Fruit fly (Drosophila melanogaster): ENCODE measurements around the gene Nelf-A.

DNA sequence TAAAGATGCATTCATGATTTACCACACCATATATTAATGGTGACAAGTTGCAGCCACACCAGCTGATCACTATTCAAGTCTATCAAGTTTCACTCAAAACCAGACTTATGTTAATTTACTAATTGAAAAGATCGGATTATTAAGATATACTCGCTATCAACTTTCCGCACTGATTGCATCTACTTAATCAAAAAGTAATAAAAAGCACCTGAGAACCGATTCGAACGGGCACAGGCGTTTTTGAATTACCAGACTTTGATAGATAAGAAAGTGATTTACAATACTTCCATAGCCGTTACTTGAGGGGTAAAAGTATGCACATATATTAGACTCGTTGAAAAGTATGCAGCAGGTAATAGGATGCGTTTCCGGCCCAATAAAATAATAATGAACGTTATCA, 17.8 kb downstream of the Nelf-A start:
- no peak for TF ChIP-seq Ets98B (GFP tag; IDR thresholded peaks at IDR 0.05)
- TF ChIP-seq Snoo (tag; optimal IDR thresholded peaks at IDR 0.05), result no peak
- TF ChIP-seq D1 (tag; optimal IDR thresholded peaks at IDR 0.05), result no peak
- no peak for TF ChIP-seq EcR (GFP tag; optimal IDR thresholded peaks at IDR 0.05)
- no peak for TF ChIP-seq rn (GFP tag; IDR thresholded peaks at IDR 0.05)
- TF ChIP-seq CG17806 (tag; optimal IDR thresholded peaks at IDR 0.05), result no peak
- TF ChIP-seq gl (tag; optimal IDR thresholded peaks at IDR 0.05), result no peak
- TF ChIP-seq CG10348 (GFP tag; IDR thresholded peaks at IDR 0.05), result no peak
- TF ChIP-seq CG8301 (tag; optimal IDR thresholded peaks at IDR 0.05), result no peak
- no peak for TF ChIP-seq CG9948 (tag; optimal IDR thresholded peaks at IDR 0.05)
- no peak for TF ChIP-seq CG4496 (GFP tag; IDR thresholded peaks at IDR 0.05)
- TF ChIP-seq Pif1B (GFP tag; optimal IDR thresholded peaks at IDR 0.05), result no peak

Data from whole organism, pupa.